Fruit fly (Drosophila melanogaster) whole organism, adult: ENCODE results near the gene CG31156.

Experiments used
- CG12768 ChIP-seq: fragments of 200-800 bp; sonication (Bioruptor generic); optimal IDR thresholded peaks from 2 replicates; lab custom pipeline; 2017; ENCODE audit warnings: missing biosample characterization, missing genetic modification characterization, mild to moderate bottlenecking, moderate library complexity, missing genetic modification reagents
- cic ChIP-seq: fragments of 200-800 bp; sonication (Bioruptor generic); optimal IDR thresholded peaks from 2 replicates; lab custom pipeline; 2017; ENCODE audit warnings: missing biosample characterization, mild to moderate bottlenecking, missing genetic modification characterization, moderate library complexity
- kay ChIP-seq: fragments of 200-800 bp; sonication (Bioruptor generic); peaks from one replicate; lab custom pipeline; 2016; ENCODE audit warnings: missing biosample characterization, missing genetic modification characterization, borderline replicate concordance

dm6 chr3R:22589311-22589710 is 24.1 kb downstream of the CG31156 start:
- no peak for TF ChIP-seq kay
- TF ChIP-seq cic, result peak; percentile 55
- TF ChIP-seq CG12768 (GFP tag; lab: Kevin White, UChicago), result peak; percentile 44
